Fruit fly (Drosophila melanogaster) whole organism, embryonic: ENCODE results near the gene Dfd.

Experiments
- Antp ChIP-seq: fragments of 200-800 bp; sonication (Bioruptor generic); optimal IDR thresholded peaks from 3 replicates; lab custom pipeline; 2016; ENCODE audit warnings: missing biosample characterization, missing genetic modification characterization
- Awh ChIP-seq: fragments of 200-800 bp; sonication (Bioruptor generic); IDR thresholded peaks from 2 replicates; pipeline ENCODE4, ENCODE4 v1.3.6; 2022; ENCODE audit warnings: missing biosample characterization, missing genetic modification characterization
- Bdp1 ChIP-seq: fragments of 200-800 bp; sonication (Bioruptor generic); optimal IDR thresholded peaks from 3 replicates; lab custom pipeline; 2016; ENCODE audit warnings: missing biosample characterization, missing genetic modification characterization
- CG10209 ChIP-seq: fragments of 200-800 bp; sonication (Bioruptor generic); optimal IDR thresholded peaks from 3 replicates; lab custom pipeline; 2017; ENCODE audit warnings: missing biosample characterization, mild to moderate bottlenecking, missing genetic modification characterization, missing genetic modification reagents
- CG11456 ChIP-seq: fragments of 200-800 bp; sonication (Bioruptor generic); IDR thresholded peaks from 3 replicates; pipeline ENCODE4 v1.3.6; 2022; ENCODE audit warnings: missing biosample characterization, missing genetic modification characterization
- CG12155 ChIP-seq: fragments of 200-800 bp; sonication (Bioruptor generic); optimal IDR thresholded peaks from 3 replicates; lab custom pipeline; 2016; ENCODE audit warnings: missing biosample characterization, missing genetic modification characterization
- CG12744 ChIP-seq: fragments of 200-800 bp; sonication (Bioruptor generic); optimal IDR thresholded peaks from 2 replicates; lab custom pipeline; 2016; ENCODE audit warnings: missing biosample characterization, missing genetic modification characterization
- CG15073 ChIP-seq: fragments of 200-800 bp; sonication (Bioruptor generic); optimal IDR thresholded peaks from 2 replicates; lab custom pipeline; 2016; ENCODE audit warnings: missing biosample characterization, missing genetic modification characterization
- CG1529 ChIP-seq: fragments of 200-800 bp; sonication (Bioruptor generic); optimal IDR thresholded peaks from 3 replicates; lab custom pipeline; 2018; ENCODE audit warnings: missing biosample characterization, missing genetic modification characterization
- CG15514 ChIP-seq: fragments of 200-800 bp; sonication (Bioruptor generic); optimal IDR thresholded peaks from 3 replicates; lab custom pipeline; 2017; ENCODE audit warnings: missing biosample characterization, missing genetic modification characterization, mild to moderate bottlenecking, moderate library complexity, missing genetic modification reagents
- CG18476 ChIP-seq: fragments of 200-800 bp; sonication (Bioruptor generic); optimal IDR thresholded peaks from 2 replicates; lab custom pipeline; 2016; ENCODE audit warnings: missing biosample characterization, mild to moderate bottlenecking, missing genetic modification characterization
- CG2199 ChIP-seq: fragments of 200-800 bp; sonication (Bioruptor generic); IDR thresholded peaks from 3 replicates; pipeline ENCODE4 v1.3.6; 2022; ENCODE audit warnings: missing biosample characterization, missing genetic modification characterization
- CG2712 ChIP-seq: fragments of 200-800 bp; optimal IDR thresholded peaks from 3 replicates; lab custom pipeline; 2019; ENCODE audit warnings: missing biosample characterization, mild to moderate bottlenecking, missing genetic modification characterization, moderate library complexity
- CG2889 ChIP-seq: fragments of 200-800 bp; sonication (Bioruptor generic); IDR thresholded peaks from 3 replicates; pipeline ENCODE4 v1.3.6; 2022; ENCODE audit warnings: missing biosample characterization, missing genetic modification characterization
- CG31365 ChIP-seq: fragments of 200-800 bp; sonication (Bioruptor generic); optimal IDR thresholded peaks from 2 replicates; lab custom pipeline; 2018; ENCODE audit warnings: missing biosample characterization, mild to moderate bottlenecking, missing genetic modification characterization
- CG34376 ChIP-seq: fragments of 200-800 bp; sonication (Bioruptor generic); optimal IDR thresholded peaks from 2 replicates; lab custom pipeline; 2018; ENCODE audit warnings: missing biosample characterization, mild to moderate bottlenecking, missing genetic modification characterization
- CG4404 ChIP-seq: fragments of 200-800 bp; sonication (Bioruptor generic); IDR thresholded peaks from 2 replicates; pipeline ENCODE4 v1.3.6; 2022; ENCODE audit warnings: missing biosample characterization, missing genetic modification characterization
- CG7786 ChIP-seq: fragments of 200-800 bp; sonication (Bioruptor generic); optimal IDR thresholded peaks from 2 replicates; lab custom pipeline; 2016; ENCODE audit warnings: missing biosample characterization, missing genetic modification characterization
- CG9609 ChIP-seq: fragments of 200-800 bp; sonication (Bioruptor generic); optimal IDR thresholded peaks from 3 replicates; lab custom pipeline; 2016; ENCODE audit warnings: missing biosample characterization, missing genetic modification characterization
- CG9727 ChIP-seq: fragments of 200-800 bp; sonication (Bioruptor generic); optimal IDR thresholded peaks from 3 replicates; lab custom pipeline; 2017; ENCODE audit warnings: missing biosample characterization, mild to moderate bottlenecking, missing genetic modification characterization
- Dad ChIP-seq: fragments of 200-800 bp; sonication (Bioruptor generic); optimal IDR thresholded peaks from 3 replicates; lab custom pipeline; 2016; ENCODE audit warnings: missing biosample characterization, missing genetic modification characterization
- Elba2 ChIP-seq: fragments of 200-800 bp; sonication (Bioruptor generic); optimal IDR thresholded peaks from 3 replicates; lab custom pipeline; 2016; ENCODE audit warnings: missing biosample characterization, missing genetic modification characterization
- Hmr ChIP-seq: fragments of 200-800 bp; sonication (Bioruptor generic); optimal IDR thresholded peaks from 3 replicates; lab custom pipeline; 2017; ENCODE audit warnings: mild to moderate bottlenecking, missing biosample characterization, missing genetic modification reagents, missing genetic modification characterization
- Hr3 ChIP-seq: fragments of 200-800 bp; sonication (Bioruptor generic); optimal IDR thresholded peaks from 3 replicates; lab custom pipeline; 2016; ENCODE audit warnings: missing biosample characterization, missing genetic modification characterization
- Med ChIP-seq: fragments of 200-800 bp; sonication (Bioruptor generic); peaks from one replicate; lab custom pipeline; 2016; ENCODE audit warnings: missing biosample characterization, missing genetic modification characterization, mild to moderate bottlenecking, inconsistent platforms, moderate library complexity
- Myb ChIP-seq: fragments of 200-800 bp; sonication (Bioruptor generic); optimal IDR thresholded peaks from 2 replicates; lab custom pipeline; 2016; ENCODE audit warnings: missing biosample characterization, missing genetic modification characterization
- NC2α ChIP-seq: fragments of 200-800 bp; sonication (Bioruptor generic); optimal IDR thresholded peaks from 2 replicates; lab custom pipeline; 2016; ENCODE audit warnings: missing biosample characterization, missing genetic modification characterization
- Rfx ChIP-seq: fragments of 200-800 bp; sonication (Bioruptor generic); IDR thresholded peaks from 2 replicates; pipeline ENCODE4 v1.3.6; 2022; ENCODE audit warnings: missing biosample characterization, missing genetic modification characterization
- Sox100B ChIP-seq: fragments of 200-800 bp; sonication (Bioruptor generic); optimal IDR thresholded peaks from 3 replicates; lab custom pipeline; 2018; ENCODE audit warnings: missing biosample characterization, mild to moderate bottlenecking, missing genetic modification characterization
- Sox102F ChIP-seq: fragments of 200-800 bp; sonication (Bioruptor generic); optimal IDR thresholded peaks from 2 replicates; lab custom pipeline; 2018; ENCODE audit warnings: missing biosample characterization, mild to moderate bottlenecking, missing genetic modification characterization, moderate library complexity
- Stat92E ChIP-seq, 3 experiments: fragments of >200 bp in 2 of 3; fragments of 200-800 bp in 1 of 3; sonication (Bioruptor generic) in 1 of 3; optimal IDR thresholded peaks; 2 replicates each; lab custom pipeline; 2017 to 2019; ENCODE audit warnings: missing biosample characterization in 3 of 3, missing genetic modification characterization in 3 of 3, mild to moderate bottlenecking in 1 of 3, moderate library complexity in 1 of 3
- Xbp1 ChIP-seq: fragments of 200-800 bp; sonication (Bioruptor generic); optimal IDR thresholded peaks from 3 replicates; lab custom pipeline; 2016; ENCODE audit warnings: missing biosample characterization, mild to moderate bottlenecking, missing genetic modification characterization
- abd-A ChIP-seq: fragments of 200-800 bp; sonication (Bioruptor generic); optimal IDR thresholded peaks from 3 replicates; lab custom pipeline; 2019; ENCODE audit warnings: missing biosample characterization, mild to moderate bottlenecking, missing genetic modification characterization, moderate library complexity
- amos ChIP-seq: fragments of 200-800 bp; sonication (Bioruptor generic); IDR thresholded peaks from 2 replicates; pipeline ENCODE4 v1.3.6; 2022; ENCODE audit warnings: missing biosample characterization, missing genetic modification characterization; ENCODE audit not compliant: partially characterized antibody
- bcd ChIP-seq: fragments of 200-800 bp; sonication (Bioruptor generic); optimal IDR thresholded peaks from 2 replicates; lab custom pipeline; 2017; ENCODE audit warnings: missing biosample characterization, mild to moderate bottlenecking, missing genetic modification characterization
- da ChIP-seq: fragments of 200-800 bp; sonication (Bioruptor generic); optimal IDR thresholded peaks from 2 replicates; lab custom pipeline; 2016; ENCODE audit warnings: missing biosample characterization, missing genetic modification characterization
- dm ChIP-seq: fragments of 200-800 bp; sonication (Bioruptor generic); optimal IDR thresholded peaks from 3 replicates; lab custom pipeline; 2016; ENCODE audit warnings: missing biosample characterization, missing genetic modification characterization
- dysf ChIP-seq: fragments of 200-800 bp; sonication (Bioruptor generic); IDR thresholded peaks from 3 replicates; pipeline ENCODE4 v1.3.6; 2022; ENCODE audit warnings: missing biosample characterization, missing genetic modification characterization
- gce ChIP-seq: fragments of 200-800 bp; sonication (Bioruptor generic); IDR thresholded peaks from 3 replicates; pipeline ENCODE4 v1.3.6; 2022; ENCODE audit warnings: missing biosample characterization, missing genetic modification characterization
- hth ChIP-seq: fragments of >200 bp; optimal IDR thresholded peaks from 2 replicates; lab custom pipeline; 2017; ENCODE audit warnings: inconsistent platforms
- lilli ChIP-seq: fragments of 200-800 bp; sonication (Bioruptor generic); optimal IDR thresholded peaks from 3 replicates; lab custom pipeline; 2016; ENCODE audit warnings: missing biosample characterization, missing genetic modification characterization
- maf-S ChIP-seq: fragments of 200-800 bp; sonication (Bioruptor generic); optimal IDR thresholded peaks from 2 replicates; lab custom pipeline; 2016; ENCODE audit warnings: missing biosample characterization, missing genetic modification characterization
- pfk ChIP-seq: fragments of 200-800 bp; sonication (Bioruptor generic); optimal IDR thresholded peaks from 2 replicates; lab custom pipeline; 2018; ENCODE audit warnings: missing biosample characterization, mild to moderate bottlenecking, missing genetic modification characterization, moderate library complexity
- repo ChIP-seq: fragments of 200-800 bp; sonication (Bioruptor generic); optimal IDR thresholded peaks from 2 replicates; lab custom pipeline; 2016; ENCODE audit warnings: missing biosample characterization, missing genetic modification characterization
- sob ChIP-seq: fragments of 200-800 bp; sonication (Bioruptor generic); IDR thresholded peaks from 2 replicates; pipeline ENCODE4 v1.3.6; 2022; ENCODE audit warnings: missing biosample characterization, missing genetic modification characterization
- ssp ChIP-seq: fragments of 200-800 bp; sonication (Bioruptor generic); IDR thresholded peaks from 2 replicates; pipeline ENCODE4 v1.3.6; 2022; ENCODE audit warnings: missing biosample characterization, missing genetic modification characterization
- tx ChIP-seq: fragments of 200-800 bp; sonication (Bioruptor generic); optimal IDR thresholded peaks from 2 replicates; lab custom pipeline; 2016; ENCODE audit warnings: missing biosample characterization, missing genetic modification characterization
- usp ChIP-seq: fragments of >200 bp; optimal IDR thresholded peaks from 2 replicates; lab custom pipeline; 2017; ENCODE audit warnings: missing biosample characterization, missing genetic modification characterization
- vvl ChIP-seq: fragments of 200-800 bp; sonication (Bioruptor generic); IDR thresholded peaks from 2 replicates; pipeline ENCODE4 v1.3.6; 2022; ENCODE audit warnings: missing biosample characterization, missing genetic modification characterization
- wdn ChIP-seq: fragments of 200-800 bp; sonication (Bioruptor generic); IDR thresholded peaks from 2 replicates; pipeline ENCODE4 v1.3.6; 2022; ENCODE audit warnings: missing biosample characterization, missing genetic modification characterization
- zfh1 ChIP-seq: fragments of 200-800 bp; sonication (Bioruptor generic); IDR thresholded peaks from 3 replicates; pipeline ENCODE4 v1.3.6; 2022; ENCODE audit warnings: missing biosample characterization, missing genetic modification characterization

Dfd gene

dm6 chr3R:6816272-6816980, 24.8 kb downstream of the Dfd start (continued):
- TF ChIP-seq abd-A (peak; percentile 82), CG12744 (GFP tag; lab: Kevin White, UChicago) (no peak), CG11456 (GFP tag; lab: Robert Waterston, UW) (0 out of 3 replicates have a peak, but pooled peaks have one; percentile 18), CG9727 (GFP tag; lab: Kevin White, UChicago) (peak; percentile 60), NC2α (GFP tag; lab: Kevin White, UChicago) (no peak), Xbp1 (GFP tag; lab: Kevin White, UChicago) (peak; percentile 15), Dad (GFP tag; lab: Kevin White, UChicago) (no peak), CG15514 (GFP tag; lab: Kevin White, UChicago) (peak; percentile 1), CG12155 (GFP tag; lab: Kevin White, UChicago) (no peak), CG7786 (GFP tag; lab: Kevin White, UChicago) (no peak), Sox102F (peak; percentile 18), hth (lab: Kevin White, UChicago) (no peak), CG2712 (peak; percentile 37), lilli (GFP tag; lab: Kevin White, UChicago) (no peak), ssp (GFP tag; lab: Robert Waterston, UW) (no peak), Stat92E (GFP tag; optimal IDR thresholded peaks at IDR 0.05; lab: Kevin White, UChicago) (peak in 1 of 3 experiments; percentile 61), Elba2 (GFP tag; lab: Kevin White, UChicago) (no peak), Hmr (GFP tag; lab: Kevin White, UChicago) (no peak), CG10209 (peak; percentile 22), Rfx (GFP tag; lab: Robert Waterston, UW) (peak; percentile 26; the same call in 1 of the 2 replicates), dysf (GFP tag; lab: Robert Waterston, UW) (no peak), wdn (GFP tag; lab: Robert Waterston, UW) (no peak), amos (GFP tag; lab: Robert Waterston, UW) (peak; percentile 24; the same call in 1 of the 2 replicates), CG34376 (GFP tag; lab: Kevin White, UChicago) (peak; percentile 2), Med (GFP tag; lab: Kevin White, UChicago) (peak; percentile 88), CG15073 (GFP tag; lab: Kevin White, UChicago) (no peak), da (no peak), tx (GFP tag; lab: Kevin White, UChicago) (no peak), CG1529 (GFP tag; lab: Kevin White, UChicago) (no peak), CG31365 (tag; lab: Kevin White, UChicago) (peak; percentile 20), CG2889 (GFP tag; lab: Robert Waterston, UW) (no peak), Bdp1 (GFP tag; lab: Kevin White, UChicago) (no peak), Antp (GFP tag; lab: Kevin White, UChicago) (no peak), CG2199 (GFP tag; lab: Robert Waterston, UW) (0 out of 3 replicates have a peak, but pooled peaks have one; percentile 62), bcd (GFP tag; lab: Kevin White, UChicago) (peak; percentile 13), CG4404 (GFP tag; lab: Robert Waterston, UW) (no peak), usp (GFP tag; lab: Kevin White, UChicago) (no peak), vvl (GFP tag; lab: Robert Waterston, UW) (0 out of 2 replicates have a peak, but pooled peaks have one; percentile 27), pfk (GFP tag; lab: Kevin White, UChicago) (peak; percentile 41), CG9609 (GFP tag; lab: Kevin White, UChicago) (no peak), Myb (GFP tag; lab: Kevin White, UChicago) (no peak), repo (GFP tag; lab: Kevin White, UChicago) (peak; percentile 7), CG18476 (no peak), Hr3 (GFP tag; lab: Kevin White, UChicago) (no peak), gce (GFP tag; lab: Robert Waterston, UW) (peak; percentile 47; the same call in 1 of the 3 replicates), zfh1 (peak; percentile 4; the same call in 2 of the 3 replicates), sob (GFP tag; lab: Robert Waterston, UW) (no peak), Awh (GFP tag; lab: Robert Waterston, UW) (0 out of 2 replicates have a peak, but pooled peaks have one; percentile 6), dm (GFP tag; lab: Kevin White, UChicago) (peak; percentile 2), maf-S (GFP tag; lab: Kevin White, UChicago) (no peak), Sox100B (GFP tag; lab: Kevin White, UChicago) (peak; percentile 30)
